Fruit fly (Drosophila melanogaster) whole organism, embryonic: Measurements from ENCODE around the gene Nelf-E.

Source experiments
- Adf1 ChIP-seq: fragments of 200-800 bp; sonication (Bioruptor generic); IDR thresholded peaks from 2 replicates; pipeline ENCODE4 v1.3.6; 2022; ENCODE audit warnings: missing biosample characterization, missing genetic modification characterization
- Atf3 ChIP-seq: fragments of 200-800 bp; sonication (Bioruptor generic); optimal IDR thresholded peaks from 3 replicates; lab custom pipeline; 2016; ENCODE audit warnings: missing biosample characterization, missing genetic modification characterization
- CG10543 ChIP-seq: fragments of 200-800 bp; sonication (Bioruptor generic); optimal IDR thresholded peaks from 3 replicates; lab custom pipeline; 2017; ENCODE audit warnings: missing biosample characterization, mild to moderate bottlenecking, missing genetic modification characterization, moderate library complexity
- CG11504 ChIP-seq: fragments of 200-800 bp; sonication (Bioruptor generic); optimal IDR thresholded peaks from 3 replicates; lab custom pipeline; 2019; ENCODE audit warnings: missing biosample characterization, mild to moderate bottlenecking, missing genetic modification characterization, moderate library complexity
- CG13894 ChIP-seq: fragments of 200-800 bp; sonication (Bioruptor generic); optimal IDR thresholded peaks from 3 replicates; lab custom pipeline; 2018; ENCODE audit warnings: missing biosample characterization, mild to moderate bottlenecking, missing genetic modification characterization, moderate library complexity
- CG15514 ChIP-seq: fragments of 200-800 bp; sonication (Bioruptor generic); optimal IDR thresholded peaks from 3 replicates; lab custom pipeline; 2017; ENCODE audit warnings: missing biosample characterization, missing genetic modification characterization, mild to moderate bottlenecking, moderate library complexity, missing genetic modification reagents
- CG31388 ChIP-seq: fragments of 200-800 bp; sonication (Bioruptor generic); optimal IDR thresholded peaks from 2 replicates; lab custom pipeline; 2016; ENCODE audit warnings: missing biosample characterization, missing genetic modification characterization
- CG3995 ChIP-seq: fragments of 200-800 bp; sonication (Bioruptor generic); optimal IDR thresholded peaks from 3 replicates; lab custom pipeline; 2016; ENCODE audit warnings: missing biosample characterization, missing genetic modification characterization
- CG42726 ChIP-seq: fragments of 200-800 bp; sonication (Bioruptor generic); IDR thresholded peaks from 2 replicates; pipeline ENCODE4 v1.3.6; 2022; ENCODE audit warnings: missing biosample characterization, missing genetic modification characterization; ENCODE audit not compliant: partially characterized antibody
- CG6175 ChIP-seq: fragments of 200-800 bp; sonication (Bioruptor generic); IDR thresholded peaks from 3 replicates; pipeline ENCODE4 v1.3.6; 2022; ENCODE audit warnings: missing biosample characterization, missing genetic modification characterization
- CG6765 ChIP-seq: fragments of 200-800 bp; sonication (Bioruptor generic); optimal IDR thresholded peaks from 3 replicates; lab custom pipeline; 2017; ENCODE audit warnings: missing biosample characterization, mild to moderate bottlenecking, missing genetic modification characterization
- CG7372 ChIP-seq: fragments of 200-800 bp; sonication (Bioruptor generic); IDR thresholded peaks from 2 replicates; pipeline ENCODE4 v1.3.6; 2022; ENCODE audit warnings: missing biosample characterization, missing genetic modification characterization
- CG8089 ChIP-seq: fragments of 200-800 bp; sonication (Bioruptor generic); optimal IDR thresholded peaks from 3 replicates; lab custom pipeline; 2016; ENCODE audit warnings: missing biosample characterization, missing genetic modification characterization
- Deaf1 ChIP-seq: fragments of 200-800 bp; optimal IDR thresholded peaks from 3 replicates; lab custom pipeline; 2019; ENCODE audit warnings: missing biosample characterization, mild to moderate bottlenecking, missing genetic modification characterization, moderate library complexity
- Ets65A ChIP-seq: fragments of 200-800 bp; sonication (Bioruptor generic); peaks from one replicate; lab custom pipeline; 2016; ENCODE audit warnings: missing biosample characterization, missing genetic modification characterization
- Fer2 ChIP-seq: fragments of 200-800 bp; sonication (Bioruptor generic); optimal IDR thresholded peaks from 2 replicates; lab custom pipeline; 2018; ENCODE audit warnings: missing biosample characterization, mild to moderate bottlenecking, missing genetic modification characterization, moderate library complexity
- GATAe ChIP-seq: fragments of 200-800 bp; sonication (Bioruptor generic); conservative IDR thresholded peaks from 2 replicates; pipeline ENCODE4 v1.3.6; 2022; ENCODE audit warnings: missing biosample characterization, missing genetic modification characterization
- Kr ChIP-seq: fragments of 200-800 bp; sonication (Bioruptor generic); optimal IDR thresholded peaks from 2 replicates; lab custom pipeline; 2017; ENCODE audit warnings: missing biosample characterization, mild to moderate bottlenecking, missing genetic modification characterization
- Med ChIP-seq: fragments of 200-800 bp; sonication (Bioruptor generic); peaks from one replicate; lab custom pipeline; 2016; ENCODE audit warnings: missing biosample characterization, missing genetic modification characterization, mild to moderate bottlenecking, inconsistent platforms, moderate library complexity
- Meics ChIP-seq: fragments of 200-800 bp; sonication (Bioruptor generic); optimal IDR thresholded peaks from 2 replicates; lab custom pipeline; 2017; ENCODE audit warnings: missing biosample characterization, mild to moderate bottlenecking, missing genetic modification characterization
- Pdp1 ChIP-seq, 2 experiments: fragments of 200-800 bp; sonication (Bioruptor generic); optimal IDR thresholded peaks; 3 replicates each; lab custom pipeline; 2016; ENCODE audit warnings: missing biosample characterization in 2 of 2, missing genetic modification characterization in 2 of 2, mild to moderate bottlenecking in 1 of 2, moderate library complexity in 1 of 2
- Sox100B ChIP-seq: fragments of 200-800 bp; sonication (Bioruptor generic); optimal IDR thresholded peaks from 3 replicates; lab custom pipeline; 2018; ENCODE audit warnings: missing biosample characterization, mild to moderate bottlenecking, missing genetic modification characterization
- Taf1 ChIP-seq: fragments of 200-800 bp; sonication (Bioruptor generic); IDR thresholded peaks from 2 replicates; pipeline ENCODE4 v1.3.6; 2022; ENCODE audit warnings: missing biosample characterization, missing genetic modification characterization
- al ChIP-seq: fragments of 200-800 bp; sonication (Bioruptor generic); IDR thresholded peaks from 2 replicates; pipeline ENCODE4 v1.3.6; 2022; ENCODE audit warnings: missing biosample characterization, missing genetic modification characterization
- ato ChIP-seq: fragments of 200-800 bp; sonication (Bioruptor generic); IDR thresholded peaks from 2 replicates; pipeline ENCODE4 v1.3.6; 2022; ENCODE audit warnings: missing biosample characterization, missing genetic modification characterization; ENCODE audit not compliant: partially characterized antibody
- bcd ChIP-seq: fragments of 200-800 bp; sonication (Bioruptor generic); optimal IDR thresholded peaks from 2 replicates; lab custom pipeline; 2017; ENCODE audit warnings: missing biosample characterization, mild to moderate bottlenecking, missing genetic modification characterization
- bigmax ChIP-seq: fragments of 200-800 bp; sonication (Bioruptor generic); optimal IDR thresholded peaks from 2 replicates; lab custom pipeline; 2018; ENCODE audit warnings: missing biosample characterization, mild to moderate bottlenecking, missing genetic modification characterization
- chinmo ChIP-seq: fragments of 200-800 bp; sonication (Bioruptor generic); IDR thresholded peaks from 4 replicates; pipeline ENCODE4 v1.3.6; 2022; ENCODE audit warnings: missing biosample characterization, missing genetic modification characterization; ENCODE audit not compliant: partially characterized antibody
- ci ChIP-seq: fragments of 200-800 bp; sonication (Bioruptor generic); IDR thresholded peaks from 3 replicates; pipeline ENCODE4 v1.3.6; 2022; ENCODE audit warnings: missing biosample characterization, missing genetic modification characterization
- crp ChIP-seq, 2 experiments: fragments of 200-800 bp; sonication (Bioruptor generic); optimal IDR thresholded peaks; 2 replicates in 1 of 2; 3 replicates in 1 of 2; lab custom pipeline; 2017; ENCODE audit warnings: missing biosample characterization in 2 of 2, missing genetic modification characterization in 2 of 2, mild to moderate bottlenecking in 1 of 2, moderate library complexity in 1 of 2
- dmrt11E ChIP-seq: fragments of 200-800 bp; sonication (Bioruptor generic); optimal IDR thresholded peaks from 3 replicates; lab custom pipeline; 2018; ENCODE audit warnings: missing biosample characterization, mild to moderate bottlenecking, missing genetic modification characterization, moderate library complexity
- ewg ChIP-seq: fragments of 200-800 bp; sonication (Bioruptor generic); optimal IDR thresholded peaks from 3 replicates; lab custom pipeline; 2017; ENCODE audit warnings: mild to moderate bottlenecking, missing biosample characterization, missing genetic modification reagents, missing genetic modification characterization
- gcm2 ChIP-seq: fragments of 200-800 bp; sonication (Bioruptor generic); optimal IDR thresholded peaks from 2 replicates; lab custom pipeline; 2016; ENCODE audit warnings: missing biosample characterization, missing genetic modification characterization
- hkb ChIP-seq, 2 experiments: fragments of 200-800 bp in 1 of 2; fragments of >200 bp in 1 of 2; sonication (Bioruptor generic) in 1 of 2; IDR thresholded peaks in 1 of 2; optimal IDR thresholded peaks in 1 of 2; 2 replicates each; pipeline versions ENCODE4 v1.3.6 to Lab custom; 2017 to 2022; ENCODE audit warnings: missing biosample characterization in 1 of 2, missing genetic modification characterization in 1 of 2
- maf-S ChIP-seq: fragments of 200-800 bp; sonication (Bioruptor generic); optimal IDR thresholded peaks from 2 replicates; lab custom pipeline; 2016; ENCODE audit warnings: missing biosample characterization, missing genetic modification characterization
- mirr ChIP-seq: fragments of 200-800 bp; sonication (Bioruptor generic); optimal IDR thresholded peaks from 3 replicates; lab custom pipeline; 2018; ENCODE audit warnings: missing biosample characterization, mild to moderate bottlenecking, missing genetic modification characterization
- nau ChIP-seq: fragments of 200-800 bp; sonication (Bioruptor generic); optimal IDR thresholded peaks from 3 replicates; lab custom pipeline; 2017; ENCODE audit warnings: missing biosample characterization, mild to moderate bottlenecking, missing genetic modification characterization, missing genetic modification reagents
- pan ChIP-seq, 4 experiments: fragments of >200 bp in 3 of 4; fragments of 200-800 bp in 1 of 4; sonication (Bioruptor generic) in 1 of 4; optimal IDR thresholded peaks in 3 of 4; IDR thresholded peaks in 1 of 4; 2 replicates each; pipeline versions ENCODE4 v1.3.6 to Lab custom; 2017 to 2022; ENCODE audit warnings: missing biosample characterization in 2 of 4, missing genetic modification characterization in 2 of 4, mixed read lengths in 1 of 4
- pfk ChIP-seq: fragments of 200-800 bp; sonication (Bioruptor generic); optimal IDR thresholded peaks from 2 replicates; lab custom pipeline; 2018; ENCODE audit warnings: missing biosample characterization, mild to moderate bottlenecking, missing genetic modification characterization, moderate library complexity
- pum ChIP-seq: fragments of 200-800 bp; sonication (Bioruptor generic); optimal IDR thresholded peaks from 2 replicates; lab custom pipeline; 2016; ENCODE audit warnings: missing biosample characterization, missing genetic modification characterization
- ranshi ChIP-seq: fragments of 200-800 bp; sonication (Bioruptor generic); IDR thresholded peaks from 2 replicates; pipeline ENCODE4 v1.3.6; 2022; ENCODE audit warnings: missing biosample characterization, missing genetic modification characterization
- sc ChIP-seq, 3 experiments: fragments of >200 bp in 2 of 3; fragments of 200-800 bp in 1 of 3; sonication (Bioruptor generic) in 1 of 3; optimal IDR thresholded peaks; 2 replicates in 2 of 3; 3 replicates in 1 of 3; lab custom pipeline; 2017; ENCODE audit warnings: mild to moderate bottlenecking in 1 of 3, missing biosample characterization in 1 of 3, missing genetic modification characterization in 1 of 3, missing genetic modification reagents in 1 of 3
- sens ChIP-seq: fragments of 200-800 bp; sonication (Bioruptor generic); peaks from one replicate; lab custom pipeline; 2016; ENCODE audit warnings: missing biosample characterization, missing genetic modification characterization
- so ChIP-seq: fragments of 200-800 bp; sonication (Bioruptor generic); IDR thresholded peaks from 3 replicates; pipeline ENCODE4 v1.3.6; 2022; ENCODE audit warnings: missing biosample characterization, missing genetic modification characterization
- sr ChIP-seq: fragments of 200-800 bp; sonication (Bioruptor generic); IDR thresholded peaks from 3 replicates; pipeline ENCODE4 v1.3.6; 2022; ENCODE audit warnings: missing biosample characterization, missing genetic modification characterization
- tx ChIP-seq: fragments of 200-800 bp; sonication (Bioruptor generic); optimal IDR thresholded peaks from 2 replicates; lab custom pipeline; 2016; ENCODE audit warnings: missing biosample characterization, missing genetic modification characterization
- unpg ChIP-seq: fragments of 200-800 bp; sonication (Bioruptor generic); optimal IDR thresholded peaks from 3 replicates; lab custom pipeline; 2018; ENCODE audit warnings: missing biosample characterization, mild to moderate bottlenecking, missing genetic modification characterization, moderate library complexity
- zf30C ChIP-seq: fragments of 200-800 bp; sonication (Bioruptor generic); optimal IDR thresholded peaks from 3 replicates; lab custom pipeline; 2018; ENCODE audit warnings: missing biosample characterization, mild to moderate bottlenecking, missing genetic modification characterization

The Nelf-E gene

DNA sequence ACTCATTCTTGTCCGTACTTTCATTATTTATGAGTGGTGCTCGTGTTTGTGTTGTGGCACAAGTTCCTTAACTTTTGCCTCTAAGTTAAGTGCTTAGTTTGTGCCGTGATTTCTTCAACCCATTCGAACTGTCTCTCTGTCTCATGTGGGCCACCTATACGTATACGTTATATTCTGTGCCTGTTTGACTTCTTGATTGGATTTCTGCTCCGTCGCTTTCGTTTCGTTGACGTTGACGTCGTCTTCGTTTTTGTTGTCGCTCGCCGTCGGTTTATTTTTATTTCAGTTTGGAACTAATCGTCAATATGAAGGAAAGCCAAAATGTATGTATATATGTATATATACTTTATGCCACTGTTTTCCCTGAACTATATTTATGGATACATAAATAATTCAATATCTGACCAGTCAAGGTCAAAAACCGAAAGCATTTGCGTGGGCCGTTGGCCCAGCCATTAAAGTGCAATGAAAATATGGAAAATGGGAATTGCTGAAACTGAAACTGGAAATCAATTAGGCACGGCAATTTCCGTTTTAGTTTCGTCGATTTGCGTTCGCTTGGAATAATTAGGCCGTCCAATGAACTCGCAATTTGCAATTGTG, 18.5 kb downstream of the Nelf-E start:
- TF ChIP-seq al (GFP tag; lab: Robert Waterston, UW) (no peak), Atf3 (GFP tag; lab: Kevin White, UChicago) (no peak), CG11504 (tag; lab: Kevin White, UChicago) (peak; percentile 48), Adf1 (GFP tag; lab: Robert Waterston, UW) (peak; percentile 12; the same call in 1 of the 2 replicates), sr (GFP tag; lab: Robert Waterston, UW) (peak; percentile 88; the same call in 2 of the 3 replicates), CG6175 (GFP tag; lab: Robert Waterston, UW) (no peak), sens (no peak), Meics (GFP tag; lab: Kevin White, UChicago) (no peak), CG15514 (GFP tag; lab: Kevin White, UChicago) (no peak), Fer2 (no peak), nau (GFP tag; lab: Kevin White, UChicago) (no peak), CG6765 (GFP tag; lab: Kevin White, UChicago) (no peak), ewg (no peak), Deaf1 (tag; lab: Kevin White, UChicago) (peak; percentile 76), pan (optimal IDR thresholded peaks at IDR 0.05; lab: Kevin White, UChicago) (no peak), pan (GFP tag; optimal IDR thresholded peaks at IDR 0.05 in 1 of 2, IDR thresholded peaks at IDR 0.05 in 1 of 2) (peak in 1 of 2 experiments; percentile 5), ranshi (GFP tag; lab: Robert Waterston, UW) (no peak), Med (GFP tag; lab: Kevin White, UChicago) (peak; percentile 39), pfk (GFP tag; lab: Kevin White, UChicago) (no peak), hkb (optimal IDR thresholded peaks at IDR 0.05; lab: Kevin White, UChicago) (no peak), hkb (GFP tag; IDR thresholded peaks at IDR 0.05; lab: Robert Waterston, UW) (0 out of 2 replicates have a peak, but pooled peaks have one; percentile 27), tx (no peak), Taf1 (GFP tag; lab: Robert Waterston, UW) (no peak), CG10543 (GFP tag; lab: Kevin White, UChicago) (peak; percentile 23), chinmo (GFP tag; lab: Robert Waterston, UW) (0 out of 4 replicates have a peak, but pooled peaks have one; percentile 59), CG7372 (GFP tag; lab: Robert Waterston, UW) (peak; percentile 54; the same call in 1 of the 2 replicates)

DNA sequence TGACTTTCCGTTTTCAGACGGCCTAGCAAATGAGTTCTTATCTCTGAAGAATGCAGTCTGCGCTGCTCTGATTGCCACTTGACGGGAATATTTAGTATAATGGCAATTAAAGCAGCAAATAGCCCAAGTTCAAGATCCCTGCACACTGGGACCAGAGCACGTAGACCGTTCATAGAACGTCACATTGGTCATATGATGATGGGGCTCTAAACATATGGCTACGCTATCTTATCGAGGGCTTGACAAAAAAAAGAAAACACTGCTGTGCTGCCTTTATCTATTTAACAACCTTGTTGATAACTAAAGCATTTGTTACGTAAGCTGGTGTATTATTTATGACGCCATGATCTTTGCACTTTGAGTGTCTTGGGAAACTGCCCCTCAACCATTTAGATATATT, 19.9 kb downstream of the Nelf-E start:
- TF ChIP-seq so (GFP tag; lab: Robert Waterston, UW): no peak
- TF ChIP-seq crp (GFP tag; optimal IDR thresholded peaks at IDR 0.05; lab: Kevin White, UChicago): no peak
- no peak for TF ChIP-seq CG8089 (GFP tag; lab: Kevin White, UChicago)
- TF ChIP-seq pum: no peak
- TF ChIP-seq Kr (GFP tag; lab: Kevin White, UChicago): no peak
- TF ChIP-seq GATAe (GFP tag; lab: Robert Waterston, UW): peak; percentile 84
- TF ChIP-seq gcm2 (GFP tag; lab: Kevin White, UChicago): no peak
- TF ChIP-seq CG42726 (GFP tag; lab: Robert Waterston, UW): no peak
- TF ChIP-seq CG31388 (GFP tag; lab: Kevin White, UChicago): no peak
- TF ChIP-seq zf30C: no peak
- TF ChIP-seq ci (GFP tag; lab: Robert Waterston, UW): no peak
- peak; percentile 10 for TF ChIP-seq mirr (GFP tag; lab: Kevin White, UChicago)
- TF ChIP-seq CG3995: no peak
- peak; percentile 21 for TF ChIP-seq Ets65A (GFP tag; lab: Kevin White, UChicago)
- TF ChIP-seq sc (optimal IDR thresholded peaks at IDR 0.05; lab: Kevin White, UChicago): no peak
- no peak for TF ChIP-seq sc (GFP tag; optimal IDR thresholded peaks at IDR 0.05; lab: Kevin White, UChicago)
- TF ChIP-seq ato (GFP tag; lab: Robert Waterston, UW): no peak
- TF ChIP-seq maf-S (GFP tag; lab: Kevin White, UChicago): no peak
- no peak for TF ChIP-seq CG13894 (tag; lab: Kevin White, UChicago)
- TF ChIP-seq dmrt11E (tag; lab: Kevin White, UChicago): no peak
- peak in 1 of 2 experiments; percentile 85 for TF ChIP-seq Pdp1 (GFP tag; optimal IDR thresholded peaks at IDR 0.05; lab: Kevin White, UChicago)
- no peak for TF ChIP-seq bcd (GFP tag; lab: Kevin White, UChicago)
- TF ChIP-seq Sox100B: no peak
- TF ChIP-seq unpg (GFP tag; lab: Kevin White, UChicago): no peak
- TF ChIP-seq bigmax (GFP tag; lab: Kevin White, UChicago): no peak
